Worm (Caenorhabditis elegans) whole organism, L1 larva: ENCODE data around the gene Y55F3BR.10.

Experiments
- alr-1 ChIP-seq: fragments of 200-800 bp; sonication (Bioruptor generic); optimal IDR thresholded peaks from 2 replicates; lab custom pipeline; 2018; ENCODE audit warnings: borderline replicate concordance, mild to moderate bottlenecking, missing genetic modification characterization, missing compliant biosample characterization
- ces-1 ChIP-seq: fragments of 150-350 bp; optimal IDR thresholded peaks from 2 replicates; lab custom pipeline; 2014; ENCODE audit warnings: missing biosample characterization, missing genetic modification reagents, missing genetic modification characterization
- elt-2 ChIP-seq: sonication (generic microtip); optimal IDR thresholded peaks from 2 replicates; lab custom pipeline; 2016; ENCODE audit warnings: missing genetic modification characterization, mild to moderate bottlenecking, inconsistent platforms, missing compliant biosample characterization, missing genetic modification reagents
- fkh-10 ChIP-seq: sonication (generic microtip); optimal IDR thresholded peaks from 2 replicates; lab custom pipeline; 2017; ENCODE audit warnings: missing biosample characterization, missing genetic modification reagents, missing genetic modification characterization
- mdl-1 ChIP-seq, 2 experiments: fragments of 150-350 bp; optimal IDR thresholded peaks; 2 replicates each; lab custom pipeline; 2014 to 2017; ENCODE audit warnings: missing biosample characterization in 2 of 2, missing genetic modification characterization in 2 of 2, inconsistent platforms in 1 of 2
- nhr-11 ChIP-seq: fragments of 150-350 bp; optimal IDR thresholded peaks from 2 replicates; lab custom pipeline; 2014; ENCODE audit warnings: missing biosample characterization, missing genetic modification characterization

DNA sequence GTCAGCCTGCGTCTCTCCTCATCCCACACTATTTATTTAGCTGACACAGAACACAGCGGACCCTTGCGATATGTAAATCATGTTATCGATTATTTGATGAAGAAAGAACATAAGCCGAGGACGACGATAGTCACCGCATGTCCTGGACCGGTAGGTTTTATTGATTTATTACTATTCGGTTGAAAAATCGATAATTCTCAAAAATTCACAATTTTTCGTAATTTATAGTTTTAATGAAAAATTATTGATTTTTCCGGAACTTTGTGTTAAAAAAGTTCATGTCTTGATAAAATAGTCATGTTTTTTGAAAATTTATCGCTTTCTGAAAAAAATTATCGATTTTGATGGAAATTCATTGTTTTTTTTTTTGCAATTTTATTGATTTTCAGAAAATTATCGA, 16.0 kb downstream of the Y55F3BR.10 start:
- TF ChIP-seq alr-1 (tag; lab: Kevin White, UChicago) = no peak
- TF ChIP-seq ces-1 = no peak
- no peak for TF ChIP-seq elt-2
- no peak for TF ChIP-seq fkh-10 (GFP tag; lab: Kevin White, UChicago)
- no peak for TF ChIP-seq nhr-11
- no peak for TF ChIP-seq mdl-1 (tag; optimal IDR thresholded peaks at IDR 0.05; lab: Kevin White, UChicago)
